Worm (Caenorhabditis elegans) whole organism, young adult: ENCODE data around the gene F47B7.5.
A peak's percentile ranks its signal among the peaks of the same experiment; 100 is the strongest.

Source experiments
- F39B2.1 ChIP-seq: fragments of 200-800 bp; sonication (Bioruptor generic); IDR thresholded peaks from 2 replicates; pipeline ENCODE4 v1.3.6; 2022; ENCODE audit warnings: missing genetic modification reagents, missing genetic modification characterization, missing compliant biosample characterization
- F49E8.2 ChIP-seq: sonication (generic microtip); optimal IDR thresholded peaks from 3 replicates; lab custom pipeline; 2017; ENCODE audit warnings: missing genetic modification characterization, mild to moderate bottlenecking, missing compliant biosample characterization, antibody characterized with exemption, moderate library complexity; ENCODE audit not compliant: insufficient read depth
- aptf-3 ChIP-seq: fragments of 200-800 bp; sonication (Bioruptor generic); IDR thresholded peaks from 2 replicates; pipeline ENCODE4 v1.3.6; 2022; ENCODE audit warnings: missing genetic modification characterization, missing compliant biosample characterization
- ceh-27 ChIP-seq: fragments of 200-800 bp; sonication (Bioruptor generic); optimal IDR thresholded peaks from 2 replicates; lab custom pipeline; 2018; ENCODE audit warnings: mild to moderate bottlenecking, missing genetic modification characterization, moderate library complexity, missing compliant biosample characterization
- ets-4 ChIP-seq: fragments of 200-800 bp; sonication (Bioruptor generic); optimal IDR thresholded peaks from 2 replicates; lab custom pipeline; 2018; ENCODE audit warnings: mild to moderate bottlenecking, missing genetic modification characterization, missing compliant biosample characterization
- him-1 ChIP-seq: sonication (generic microtip); optimal IDR thresholded peaks from 2 replicates; lab custom pipeline; 2016; ENCODE audit warnings: missing genotype, missing genetic modification reagents, missing genetic modification characterization, missing compliant biosample characterization
- nfya-1 ChIP-seq: sonication (generic microtip); optimal IDR thresholded peaks from 2 replicates; lab custom pipeline; 2017; ENCODE audit warnings: antibody characterized with exemption, missing compliant biosample characterization, missing genetic modification characterization, borderline replicate concordance; ENCODE audit not compliant: insufficient read depth
- repo-1 ChIP-seq: sonication (generic microtip); optimal IDR thresholded peaks from 2 replicates; lab custom pipeline; 2017; ENCODE audit warnings: mild to moderate bottlenecking, missing genetic modification characterization, missing compliant biosample characterization
- snpc-4 ChIP-seq, 5 experiments: fragments of 150-350 bp in 1 of 5; sonication (generic microtip) in 4 of 5; optimal IDR thresholded peaks; 2 replicates each; lab custom pipeline; 2014 to 2018; ENCODE audit warnings: missing genetic modification characterization in 5 of 5, missing biosample characterization in 3 of 5, antibody characterized with exemption in 2 of 5, mild to moderate bottlenecking in 2 of 5, missing compliant biosample characterization in 2 of 5, missing genotype in 2 of 5, moderate library complexity in 2 of 5, missing genetic modification reagents in 1 of 5
- unc-62 ChIP-seq: fragments of 150-350 bp; optimal IDR thresholded peaks from 2 replicates; lab custom pipeline; 2014; ENCODE audit warnings: missing biosample characterization, missing genetic modification reagents, missing genetic modification characterization

DNA sequence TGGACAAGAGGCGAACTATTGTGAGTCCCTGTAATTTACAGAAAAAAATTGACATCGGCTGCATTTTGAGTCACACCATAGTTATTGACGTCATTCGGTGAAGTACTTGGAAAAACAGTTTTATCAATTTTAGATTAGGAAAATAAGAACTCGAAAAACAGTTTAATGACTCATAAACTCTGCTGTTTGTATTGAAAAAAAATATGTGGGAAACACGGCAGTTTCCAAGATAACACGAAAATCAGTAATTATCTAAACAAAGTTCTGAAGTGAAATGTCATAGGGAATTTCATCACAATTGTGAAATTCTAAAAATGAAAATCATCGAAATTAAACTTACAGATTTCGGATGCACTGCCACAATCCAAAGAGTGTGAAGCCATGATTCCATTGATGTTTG, 46.2 kb upstream of the F47B7.5 start:
- no peak for TF ChIP-seq aptf-3 (GFP tag; lab: Robert Waterston, UW)
- TF ChIP-seq ceh-27 (GFP tag; lab: Kevin White, UChicago): no peak
- TF ChIP-seq unc-62 (GFP tag; lab: Kevin White, UChicago): peak; percentile 79
- no peak for TF ChIP-seq him-1
- TF ChIP-seq nfya-1 (tag; lab: Kevin White, UChicago): no peak
- TF ChIP-seq ets-4 (GFP tag; lab: Kevin White, UChicago): no peak
- TF ChIP-seq snpc-4 (GFP tag; optimal IDR thresholded peaks at IDR 0.05; lab: Kevin White, UChicago): no peak
- TF ChIP-seq snpc-4 (tag; optimal IDR thresholded peaks at IDR 0.05; lab: Kevin White, UChicago): no peak
- TF ChIP-seq F39B2.1: no peak
- TF ChIP-seq repo-1 (tag; lab: Kevin White, UChicago): no peak
- TF ChIP-seq F49E8.2 (tag; lab: Kevin White, UChicago): no peak
